Worm (Caenorhabditis elegans): ENCODE data around the gene M88.3.

Gene M88.3

ce11 chrIII:4544959-4545358 lies at the start of gene M88.3:
Gene M88.3 (minus strand): TSS chrIII:4545059.
- TF ChIP-seq unc-62 (GFP tag; optimal IDR thresholded peaks at IDR 0.05) = no peak

ce11 chrIII:4594324-4594723 lies 49.5 kb upstream of the M88.3 start, which contains the start of gene apc-11:
Gene apc-11 (minus strand): TSS chrIII:4594424.
- TF ChIP-seq unc-62 (GFP tag; optimal IDR thresholded peaks at IDR 0.05) = no peak

ce11 chrIII:4593098-4593697 lies 48.3 kb upstream of the M88.3 start, which contains the start of gene erh-2:
Gene erh-2 (plus strand): TSS chrIII:4593231.
- no peak for TF ChIP-seq unc-62 (GFP tag; optimal IDR thresholded peaks at IDR 0.05)

ce11 chrIII:4587177-4587576 lies 42.3 kb upstream of the M88.3 start, which contains the start of the genes F35G12.7 and smc-4:
Gene F35G12.7 (minus strand): TSS chrIII:4587330.
Gene smc-4 (plus strand): TSS chrIII:4587501.
- TF ChIP-seq unc-62 (GFP tag; optimal IDR thresholded peaks at IDR 0.05) = no peak

ce11 chrIII:4584068-4584566 lies 39.3 kb upstream of the M88.3 start, which contains the start of gene F35G12.5:
Gene F35G12.5 (plus strand): TSS chrIII:4584118.
- no peak for TF ChIP-seq unc-62 (GFP tag; optimal IDR thresholded peaks at IDR 0.05)

ce11 chrIII:4581495-4581894 lies 36.6 kb upstream of the M88.3 start, which contains the start of gene F35G12.12:
Gene F35G12.12 (plus strand): TSS chrIII:4581795.
- TF ChIP-seq unc-62 (GFP tag; optimal IDR thresholded peaks at IDR 0.05) = no peak

- no peak for TF ChIP-seq unc-62 (GFP tag; optimal IDR thresholded peaks at IDR 0.05)
Observed at ce11 chrIII:4578385-4578903, 33.6 kb upstream of the M88.3 start, which contains the start of the genes sel-5 and wdr-48. Gene sel-5 (minus strand): TSS chrIII:4578437. Gene wdr-48 (plus strand): TSS chrIII:4578853.

ce11 chrIII:4568455-4568854 lies 23.6 kb upstream of the M88.3 start, which contains the start of gene idhg-1:
Gene idhg-1 (plus strand): TSS chrIII:4568797.
- no peak for TF ChIP-seq unc-62 (GFP tag; optimal IDR thresholded peaks at IDR 0.05)

- no peak for TF ChIP-seq unc-62 (GFP tag; optimal IDR thresholded peaks at IDR 0.05)
Observed at ce11 chrIII:4568030-4568429, 23.2 kb upstream of the M88.3 start, which contains the start of gene mlcd-1. Gene mlcd-1 (minus strand): TSS chrIII:4568130.

- TF ChIP-seq unc-62 (GFP tag; optimal IDR thresholded peaks at IDR 0.05) = no peak
Observed at ce11 chrIII:4562070-4562788, 17.4 kb upstream of the M88.3 start, which contains the start of gene pan-1. Gene pan-1 (plus strand): TSS chrIII:4562738.

- TF ChIP-seq unc-62 (GFP tag; optimal IDR thresholded peaks at IDR 0.05) = no peak
Observed at ce11 chrIII:4561286-4561685, 16.4 kb upstream of the M88.3 start.

- TF ChIP-seq unc-62 (GFP tag; optimal IDR thresholded peaks at IDR 0.05) = no peak
Observed at ce11 chrIII:4560393-4560890, 15.6 kb upstream of the M88.3 start.

ce11 chrIII:4555345-4555744 lies 10.5 kb upstream of the M88.3 start:
- no peak for TF ChIP-seq unc-62 (GFP tag; optimal IDR thresholded peaks at IDR 0.05)

ce11 chrIII:4553316-4553715 lies 8.5 kb upstream of the M88.3 start, which contains the start of gene imph-1:
Gene imph-1 (plus strand): TSS chrIII:4553616.
- no peak for TF ChIP-seq unc-62 (GFP tag; optimal IDR thresholded peaks at IDR 0.05)

- TF ChIP-seq unc-62 (GFP tag; optimal IDR thresholded peaks at IDR 0.05) = no peak
Observed at ce11 chrIII:4552872-4553271, 8.0 kb upstream of the M88.3 start.

- TF ChIP-seq unc-62 (GFP tag; optimal IDR thresholded peaks at IDR 0.05) = no peak
Observed at ce11 chrIII:4551963-4552362, 7.1 kb upstream of the M88.3 start.
